Worm (Caenorhabditis elegans): Measurements from ENCODE around the gene str-8.

The str-8 gene

DNA sequence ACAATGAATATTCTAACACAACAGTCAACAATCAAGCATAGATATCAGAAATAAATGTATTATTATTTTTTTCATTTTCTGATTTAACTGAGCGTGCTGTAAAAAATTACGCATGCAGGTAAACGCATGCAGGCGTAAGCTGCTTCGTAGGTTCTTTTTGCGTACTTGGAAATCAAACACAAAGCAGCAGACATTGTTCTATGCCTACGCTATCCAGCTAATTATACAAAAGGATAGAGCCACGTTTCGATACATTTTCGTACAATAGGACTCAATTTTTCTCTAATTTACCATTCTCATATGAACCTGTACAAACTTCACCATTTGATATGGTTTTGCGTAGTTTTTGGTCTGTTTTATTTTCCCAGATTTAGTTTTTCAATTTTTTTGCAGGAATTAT is 27.7 kb downstream of the str-8 start, which contains the start of gene T26E4.3:
Gene T26E4.3, plus strand, starts transcription at position 301 of the 400 bp plus-strand sequence.
- TF ChIP-seq mab-9 (GFP tag; IDR thresholded peaks at IDR 0.05) (no peak), nhr-11 (tag; optimal IDR thresholded peaks at IDR 0.05) (no peak), ama-1 (optimal IDR thresholded peaks at IDR 0.05) (no peak), ets-5 (GFP tag; IDR thresholded peaks at IDR 0.05) (no peak), efl-1 (optimal IDR thresholded peaks at IDR 0.05) (no peak), efl-1 (GFP tag; optimal IDR thresholded peaks at IDR 0.05 in 1 of 2) (no peak), aly-2 (tag; optimal IDR thresholded peaks at IDR 0.05) (no peak), fkh-10 (GFP tag; optimal IDR thresholded peaks at IDR 0.05) (no peak), grh-1 (GFP tag; IDR thresholded peaks at IDR 0.05) (no peak), ceh-63 (GFP tag; optimal IDR thresholded peaks at IDR 0.05) (no peak), fkh-4 (tag; optimal IDR thresholded peaks at IDR 0.05; ENCODE audit: borderline replicate concordance) (no peak), lin-14 (GFP tag; optimal IDR thresholded peaks at IDR 0.05) (no peak), nhr-76 (tag; optimal IDR thresholded peaks at IDR 0.05) (no peak), nhr-47 (tag; optimal IDR thresholded peaks at IDR 0.05) (no peak), mef-2 (tag; optimal IDR thresholded peaks at IDR 0.05) (no peak), swsn-7 (tag; optimal IDR thresholded peaks at IDR 0.05) (no peak), snu-23 (GFP tag; optimal IDR thresholded peaks at IDR 0.05) (no peak), alr-1 (tag; optimal IDR thresholded peaks at IDR 0.05; ENCODE audit: borderline replicate concordance) (no peak), zag-1 (tag; optimal IDR thresholded peaks at IDR 0.05) (no peak), blmp-1 (tag; optimal IDR thresholded peaks at IDR 0.05) (no peak)

DNA sequence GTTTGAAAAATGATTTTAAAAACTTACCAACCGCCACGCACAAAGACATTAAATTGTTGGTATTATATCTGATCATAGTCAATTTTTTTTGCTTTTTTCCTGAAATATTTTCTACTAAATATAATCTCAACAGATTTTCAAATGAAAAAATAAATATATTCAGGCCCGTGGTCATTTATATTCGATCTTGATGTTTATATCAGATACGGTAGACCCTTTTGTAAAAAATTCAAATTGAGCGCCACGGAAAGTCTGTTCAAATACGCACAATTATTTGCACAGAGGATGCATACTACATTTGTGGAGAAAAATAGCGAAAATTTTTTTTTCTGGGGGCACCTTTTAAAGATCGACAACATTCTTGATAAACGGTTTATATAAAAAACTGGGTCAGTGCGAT is 37.6 kb downstream of the str-8 start, which contains the start of gene T26E4.4:
Gene T26E4.4, minus strand, starts transcription at position 101 of the 400 bp plus-strand sequence.
- no peak for TF ChIP-seq unc-130 (tag; optimal IDR thresholded peaks at IDR 0.05)
- TF ChIP-seq C16A3.4 (tag; optimal IDR thresholded peaks at IDR 0.05) = no peak
- no peak for TF ChIP-seq lin-35 (GFP tag; optimal IDR thresholded peaks at IDR 0.05)
- no peak for TF ChIP-seq nhr-90 (tag; optimal IDR thresholded peaks at IDR 0.05; ENCODE audit: poor library complexity)
- no peak for TF ChIP-seq lsy-2 (tag; optimal IDR thresholded peaks at IDR 0.05)
- TF ChIP-seq grh-1 (GFP tag; IDR thresholded peaks at IDR 0.05) = no peak
- no peak for TF ChIP-seq pag-3 (tag; optimal IDR thresholded peaks at IDR 0.05; ENCODE audit: borderline replicate concordance, insufficient read depth)
- no peak for TF ChIP-seq hlh-4 (tag; optimal IDR thresholded peaks at IDR 0.05)
- TF ChIP-seq fkh-4 (tag; optimal IDR thresholded peaks at IDR 0.05; ENCODE audit: borderline replicate concordance) = no peak
- no peak for TF ChIP-seq dpl-1 (GFP tag; optimal IDR thresholded peaks at IDR 0.05)
- no peak for TF ChIP-seq nhr-28 (tag; optimal IDR thresholded peaks at IDR 0.05)
- no peak for TF ChIP-seq swsn-7 (tag; optimal IDR thresholded peaks at IDR 0.05)
- no peak for TF ChIP-seq zag-1 (tag; optimal IDR thresholded peaks at IDR 0.05)
- no peak for TF ChIP-seq C04F5.9 (tag; optimal IDR thresholded peaks at IDR 0.05)
- no peak for TF ChIP-seq nhr-84 (tag; optimal IDR thresholded peaks at IDR 0.05)
- TF ChIP-seq nhr-237 (tag; optimal IDR thresholded peaks at IDR 0.05) = no peak
- no peak for TF ChIP-seq ets-5 (GFP tag; IDR thresholded peaks at IDR 0.05)

DNA sequence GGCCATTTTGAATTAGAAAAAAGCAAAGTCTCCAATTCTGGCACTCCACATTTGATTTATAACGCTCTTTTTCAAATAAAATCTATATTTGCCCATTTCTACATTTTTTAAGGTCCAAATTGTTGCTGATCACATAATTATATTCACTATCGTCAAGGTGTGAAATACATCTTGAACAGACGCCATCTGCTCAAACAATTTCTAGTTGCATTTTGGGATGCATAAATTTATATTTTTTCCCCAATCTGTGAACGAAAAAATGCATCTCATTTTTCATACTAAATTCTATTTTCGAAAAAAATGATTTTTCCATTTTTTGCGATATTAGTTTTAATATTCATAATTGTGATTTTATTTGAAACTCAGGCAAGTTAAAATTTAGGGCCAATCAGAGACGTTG is 38.4 kb downstream of the str-8 start, which contains the start of gene T26E4.7:
Gene T26E4.7, plus strand, starts transcription at position 301 of the 400 bp plus-strand sequence.
- TF ChIP-seq snu-23 (GFP tag; optimal IDR thresholded peaks at IDR 0.05) (no peak), F16B12.6 (tag; optimal IDR thresholded peaks at IDR 0.05) (no peak)

DNA sequence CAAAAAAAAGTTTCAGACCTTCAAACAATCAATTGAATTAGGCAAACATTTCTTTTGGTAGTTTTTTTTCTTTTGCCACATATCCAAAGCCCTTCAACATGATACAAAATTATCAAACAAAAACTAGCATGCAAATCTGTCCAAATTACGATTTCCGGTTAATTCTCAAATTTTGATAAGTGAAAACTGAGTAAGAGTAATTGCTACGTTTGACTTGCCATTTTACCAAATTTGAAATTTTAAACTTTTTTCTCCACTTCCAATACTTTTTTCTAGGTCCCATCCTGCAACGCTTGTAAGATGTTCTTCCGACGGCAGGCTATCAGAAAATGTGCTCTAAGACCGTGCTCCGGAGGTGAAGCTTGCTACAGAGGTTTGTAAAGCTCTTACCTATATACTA is 41.3 kb downstream of the str-8 start, which contains the start of gene nhr-223:
Gene nhr-223, plus strand, starts transcription at position 301 of the 400 bp plus-strand sequence.
- TF ChIP-seq lin-14 (GFP tag; optimal IDR thresholded peaks at IDR 0.05) (no peak), ces-1 (GFP tag; optimal IDR thresholded peaks at IDR 0.05) (no peak), ceh-82 (tag; optimal IDR thresholded peaks at IDR 0.05) (no peak), egl-13 (tag; optimal IDR thresholded peaks at IDR 0.05) (no peak), nhr-90 (tag; optimal IDR thresholded peaks at IDR 0.05; ENCODE audit: poor library complexity) (no peak), ceh-88 (GFP tag; IDR thresholded peaks at IDR 0.05) (no peak), rnt-1 (tag; optimal IDR thresholded peaks at IDR 0.05) (no peak)

Data from whole organism, L1 larva.